Worm (Caenorhabditis elegans): ENCODE measurements around the gene nlp-2.

DNA sequence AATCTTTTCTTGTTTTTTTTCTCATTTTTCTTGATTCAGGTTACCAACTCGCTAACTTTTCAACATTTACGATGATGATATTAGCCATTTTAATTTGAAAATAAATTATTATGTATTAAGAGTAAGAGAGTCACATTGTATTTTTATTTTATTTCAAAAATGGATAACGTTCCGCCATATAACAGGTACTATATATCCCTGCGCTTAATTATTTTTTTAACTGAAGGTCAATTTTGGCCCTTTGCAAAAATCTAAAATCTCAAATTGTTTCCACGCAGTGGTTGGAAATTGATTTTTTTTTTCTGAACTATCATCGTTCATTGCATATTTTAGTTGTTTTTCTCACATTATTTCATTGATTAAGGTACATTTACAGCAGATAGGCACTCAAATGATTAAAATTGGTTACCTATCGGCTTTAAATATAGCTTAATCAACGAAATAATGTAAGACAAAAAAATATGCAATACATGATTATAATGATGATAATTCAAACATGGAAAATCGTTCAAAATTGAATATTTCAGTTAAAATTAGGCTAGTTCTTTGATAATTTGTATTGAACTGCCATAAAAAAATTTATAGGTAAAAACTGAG, 20.2 kb upstream of the nlp-2 start:
- TF ChIP-seq nhr-11 (tag; optimal IDR thresholded peaks at IDR 0.05), result peak; percentile 17
- no peak for TF ChIP-seq unc-39 (tag; optimal IDR thresholded peaks at IDR 0.05)
- no peak for TF ChIP-seq ama-1 (optimal IDR thresholded peaks at IDR 0.05)
- TF ChIP-seq nhr-23 (tag; optimal IDR thresholded peaks at IDR 0.05), result no peak
- peak; percentile 94 for TF ChIP-seq lin-13 (GFP tag; optimal IDR thresholded peaks at IDR 0.05)
- peak; percentile 91 for TF ChIP-seq nhr-10 (tag; optimal IDR thresholded peaks at IDR 0.05)
- no peak for TF ChIP-seq unc-62 (GFP tag; optimal IDR thresholded peaks at IDR 0.05)

Measured in whole organism, L2 larva.